Worm (Caenorhabditis elegans) whole organism, L2 larva: Measurements from ENCODE around the gene F39G3.2.
A peak's percentile ranks its signal among the peaks of the same experiment; 100 is the strongest.

ENCODE experiments used
- C34F6.9 ChIP-seq: fragments of 150-350 bp; optimal IDR thresholded peaks from 2 replicates; lab custom pipeline; 2014; ENCODE audit warnings: missing biosample characterization, missing genetic modification characterization
- F13H6.1 ChIP-seq: sonication (generic microtip); optimal IDR thresholded peaks from 2 replicates; lab custom pipeline; 2016; ENCODE audit warnings: missing genetic modification characterization, missing compliant biosample characterization
- Y55F3AM.14 ChIP-seq: fragments of 200-800 bp; sonication (Bioruptor generic); optimal IDR thresholded peaks from 2 replicates; lab custom pipeline; 2018; ENCODE audit warnings: mild to moderate bottlenecking, missing genetic modification characterization, missing compliant biosample characterization
- ZK546.5 ChIP-seq: sonication (generic microtip); optimal IDR thresholded peaks from 2 replicates; lab custom pipeline; 2017; ENCODE audit warnings: missing biosample characterization, missing genetic modification characterization
- ama-1 ChIP-seq: fragments of 150-350 bp; optimal IDR thresholded peaks from 2 replicates; lab custom pipeline; 2018; ENCODE audit warnings: inconsistent platforms
- blmp-1 ChIP-seq: sonication (generic microtip); optimal IDR thresholded peaks from 2 replicates; lab custom pipeline; 2017; ENCODE audit warnings: missing genetic modification characterization, mild to moderate bottlenecking, missing compliant biosample characterization, antibody characterized with exemption, moderate library complexity; ENCODE audit not compliant: insufficient read depth
- crh-2 ChIP-seq: sonication (generic microtip); optimal IDR thresholded peaks from 2 replicates; lab custom pipeline; 2017; ENCODE audit warnings: missing biosample characterization, missing genetic modification characterization
- dmd-4 ChIP-seq: sonication (generic microtip); optimal IDR thresholded peaks from 2 replicates; lab custom pipeline; 2017; ENCODE audit warnings: missing biosample characterization, missing genetic modification characterization
- egl-27 ChIP-seq: sonication (generic microtip); optimal IDR thresholded peaks from 3 replicates; lab custom pipeline; 2017; ENCODE audit warnings: missing biosample characterization, missing genetic modification reagents, missing genetic modification characterization
- elt-1 ChIP-seq: fragments of 150-350 bp; optimal IDR thresholded peaks from 2 replicates; lab custom pipeline; 2014; ENCODE audit warnings: missing biosample characterization, missing genetic modification characterization
- elt-3 ChIP-seq: sonication (generic microtip); optimal IDR thresholded peaks from 2 replicates; lab custom pipeline; 2017; ENCODE audit warnings: missing biosample characterization, missing genetic modification characterization
- fos-1 ChIP-seq: fragments of 150-350 bp; optimal IDR thresholded peaks from 2 replicates; lab custom pipeline; 2014; ENCODE audit warnings: missing biosample characterization, missing genetic modification characterization
- gmeb-1 ChIP-seq: fragments of 150-350 bp; optimal IDR thresholded peaks from 2 replicates; lab custom pipeline; 2014; ENCODE audit warnings: missing biosample characterization, missing genetic modification characterization
- lin-13 ChIP-seq: fragments of 150-350 bp; optimal IDR thresholded peaks from 2 replicates; lab custom pipeline; 2014; ENCODE audit warnings: missing biosample characterization, missing genetic modification reagents, missing genetic modification characterization
- lsy-2 ChIP-seq, 2 experiments: fragments of 150-350 bp in 1 of 2; sonication (generic microtip) in 1 of 2; optimal IDR thresholded peaks; 2 replicates each; lab custom pipeline; 2014 to 2017; ENCODE audit warnings: missing biosample characterization in 2 of 2, missing genetic modification characterization in 2 of 2
- mab-5 ChIP-seq: fragments of 150-350 bp; optimal IDR thresholded peaks from 2 replicates; lab custom pipeline; 2014; ENCODE audit warnings: missing biosample characterization, missing genetic modification characterization
- mbf-1 ChIP-seq: sonication (generic microtip); optimal IDR thresholded peaks from 2 replicates; lab custom pipeline; 2017; ENCODE audit warnings: missing biosample characterization, missing genetic modification characterization
- mdl-1 ChIP-seq, 2 experiments: fragments of 150-350 bp in 1 of 2; sonication (generic microtip) in 1 of 2; optimal IDR thresholded peaks; 2 replicates each; lab custom pipeline; 2017; ENCODE audit warnings: missing biosample characterization in 2 of 2, missing genetic modification characterization in 2 of 2
- nhr-10 ChIP-seq: sonication (generic microtip); optimal IDR thresholded peaks from 2 replicates; lab custom pipeline; 2017; ENCODE audit warnings: missing biosample characterization, missing genetic modification characterization
- nhr-129 ChIP-seq: fragments of 150-350 bp; optimal IDR thresholded peaks from 2 replicates; lab custom pipeline; 2014; ENCODE audit warnings: missing biosample characterization, missing genetic modification characterization
- nhr-21 ChIP-seq: fragments of 150-350 bp; optimal IDR thresholded peaks from 2 replicates; lab custom pipeline; 2014; ENCODE audit warnings: missing biosample characterization, missing genetic modification characterization
- nhr-23 ChIP-seq: fragments of 150-350 bp; optimal IDR thresholded peaks from 2 replicates; lab custom pipeline; 2014; ENCODE audit warnings: missing biosample characterization, missing genetic modification reagents, missing genetic modification characterization
- nhr-25 ChIP-seq: fragments of 150-350 bp; sonication (generic microtip); optimal IDR thresholded peaks from 3 replicates; lab custom pipeline; 2014; ENCODE audit warnings: missing biosample characterization, missing genetic modification characterization
- nhr-6 ChIP-seq: fragments of 150-350 bp; optimal IDR thresholded peaks from 2 replicates; lab custom pipeline; 2014; ENCODE audit warnings: missing biosample characterization, missing genetic modification characterization
- nhr-77 ChIP-seq: fragments of 150-350 bp; optimal IDR thresholded peaks from 2 replicates; lab custom pipeline; 2014; ENCODE audit warnings: missing biosample characterization, missing genetic modification characterization
- peb-1 ChIP-seq: fragments of 150-350 bp; optimal IDR thresholded peaks from 2 replicates; lab custom pipeline; 2014; ENCODE audit warnings: missing biosample characterization, missing genetic modification characterization
- sem-4 ChIP-seq: fragments of 150-350 bp; optimal IDR thresholded peaks from 2 replicates; lab custom pipeline; 2014; ENCODE audit warnings: missing biosample characterization, missing genetic modification reagents, missing genetic modification characterization
- skn-1 ChIP-seq: sonication (generic microtip); optimal IDR thresholded peaks from 2 replicates; lab custom pipeline; 2017; ENCODE audit warnings: missing biosample characterization, missing genetic modification characterization
- sma-3 ChIP-seq: sonication (generic microtip); optimal IDR thresholded peaks from 2 replicates; lab custom pipeline; 2016; ENCODE audit warnings: missing genetic modification reagents, missing genetic modification characterization, missing compliant biosample characterization
- sma-9 ChIP-seq, 2 experiments: fragments of 150-350 bp in 1 of 2; sonication (generic microtip) in 1 of 2; optimal IDR thresholded peaks; 2 replicates each; lab custom pipeline; 2014 to 2016; ENCODE audit warnings: missing genetic modification characterization in 2 of 2, mild to moderate bottlenecking in 1 of 2, missing biosample characterization in 1 of 2, missing compliant biosample characterization in 1 of 2, missing genetic modification reagents in 1 of 2, moderate library complexity in 1 of 2
- snpc-4 ChIP-seq: fragments of 150-350 bp; optimal IDR thresholded peaks from 2 replicates; lab custom pipeline; 2014; ENCODE audit warnings: missing biosample characterization, missing genetic modification characterization
- unc-39 ChIP-seq: fragments of 150-350 bp; optimal IDR thresholded peaks from 2 replicates; lab custom pipeline; 2014; ENCODE audit warnings: missing biosample characterization, missing genetic modification characterization
- unc-55 ChIP-seq: fragments of 150-350 bp; sonication (generic microtip); optimal IDR thresholded peaks from 3 replicates; lab custom pipeline; 2014; ENCODE audit warnings: missing biosample characterization, missing genetic modification reagents, missing genetic modification characterization
- unc-62 ChIP-seq: fragments of 150-350 bp; optimal IDR thresholded peaks from 2 replicates; lab custom pipeline; 2014; ENCODE audit warnings: missing biosample characterization, missing genetic modification reagents, missing genetic modification characterization
- ztf-1 ChIP-seq: fragments of 200-800 bp; sonication (Bioruptor generic); conservative IDR thresholded peaks from 2 replicates; pipeline ENCODE4 v1.3.6; 2022; ENCODE audit warnings: missing genetic modification characterization, missing compliant biosample characterization
- ztf-11 ChIP-seq: sonication (generic microtip); optimal IDR thresholded peaks from 2 replicates; lab custom pipeline; 2017; ENCODE audit warnings: missing biosample characterization, missing genetic modification characterization

Gene F39G3.2

DNA sequence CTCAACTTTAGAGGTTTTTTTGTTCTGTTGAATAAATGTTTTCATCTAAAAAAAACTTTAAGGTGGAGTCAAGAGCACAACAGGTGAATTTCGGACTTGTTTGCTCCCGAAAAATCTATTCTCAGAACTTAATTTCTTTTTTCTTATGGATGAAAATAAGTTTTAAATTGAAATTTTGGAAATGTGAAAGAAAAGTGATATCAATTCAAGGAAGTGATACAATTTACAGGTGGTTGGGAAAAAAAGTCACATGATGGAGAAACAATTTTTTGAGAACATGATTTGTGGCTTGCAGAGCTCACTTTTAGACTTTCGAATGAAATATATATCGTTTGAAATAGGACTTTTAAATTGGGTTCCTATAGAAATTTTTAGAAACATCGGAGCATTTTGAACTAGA is 30.0 kb upstream of the F39G3.2 start:
- TF ChIP-seq nhr-23 (tag; lab: Kevin White, UChicago) (no peak), ZK546.5 (no peak), elt-1 (no peak), F13H6.1 (tag; lab: Kevin White, UChicago) (no peak), elt-3 (tag; lab: Kevin White, UChicago) (no peak), lin-13 (GFP tag; lab: Kevin White, UChicago) (no peak), C34F6.9 (tag; lab: Kevin White, UChicago) (no peak), egl-27 (tag; lab: Kevin White, UChicago) (no peak), blmp-1 (tag; lab: Kevin White, UChicago) (no peak), mab-5 (tag; lab: Kevin White, UChicago) (no peak), dmd-4 (tag; lab: Kevin White, UChicago) (no peak), unc-62 (no peak), Y55F3AM.14 (GFP tag; lab: Kevin White, UChicago) (no peak), gmeb-1 (tag; lab: Kevin White, UChicago) (no peak), crh-2 (tag; lab: Kevin White, UChicago) (no peak), unc-39 (tag; lab: Kevin White, UChicago) (no peak)

ce11 chrV:4710464-4710863 is 27.2 kb upstream of the F39G3.2 start, which contains the start of gene oac-24:
TSS of gene oac-24 (plus strand) at chrV:4710764.
- TF ChIP-seq skn-1 (tag; lab: Kevin White, UChicago) (no peak), nhr-25 (tag; lab: Kevin White, UChicago) (no peak), unc-55 (GFP tag; lab: Kevin White, UChicago) (no peak), ztf-1 (GFP tag; lab: Robert Waterston, UW) (no peak), nhr-21 (tag; lab: Kevin White, UChicago) (no peak), elt-3 (tag; lab: Kevin White, UChicago) (no peak), egl-27 (tag; lab: Kevin White, UChicago) (no peak), sem-4 (no peak), unc-62 (no peak), blmp-1 (tag; lab: Kevin White, UChicago) (no peak), mbf-1 (tag; lab: Kevin White, UChicago) (no peak), snpc-4 (tag; lab: Kevin White, UChicago) (no peak)

- no peak for TF ChIP-seq peb-1 (tag; lab: Kevin White, UChicago)
- TF ChIP-seq gmeb-1 (tag; lab: Kevin White, UChicago), result peak; percentile 6
- no peak for TF ChIP-seq ztf-1 (GFP tag; lab: Robert Waterston, UW)
- TF ChIP-seq crh-2 (tag; lab: Kevin White, UChicago), result peak; percentile 66
- peak; percentile 41 for TF ChIP-seq fos-1
Observed at ce11 chrV:4719965-4720364, 17.7 kb upstream of the F39G3.2 start, which contains the start of gene prx-6. TSS of gene prx-6 (minus strand) at chrV:4720093.

DNA sequence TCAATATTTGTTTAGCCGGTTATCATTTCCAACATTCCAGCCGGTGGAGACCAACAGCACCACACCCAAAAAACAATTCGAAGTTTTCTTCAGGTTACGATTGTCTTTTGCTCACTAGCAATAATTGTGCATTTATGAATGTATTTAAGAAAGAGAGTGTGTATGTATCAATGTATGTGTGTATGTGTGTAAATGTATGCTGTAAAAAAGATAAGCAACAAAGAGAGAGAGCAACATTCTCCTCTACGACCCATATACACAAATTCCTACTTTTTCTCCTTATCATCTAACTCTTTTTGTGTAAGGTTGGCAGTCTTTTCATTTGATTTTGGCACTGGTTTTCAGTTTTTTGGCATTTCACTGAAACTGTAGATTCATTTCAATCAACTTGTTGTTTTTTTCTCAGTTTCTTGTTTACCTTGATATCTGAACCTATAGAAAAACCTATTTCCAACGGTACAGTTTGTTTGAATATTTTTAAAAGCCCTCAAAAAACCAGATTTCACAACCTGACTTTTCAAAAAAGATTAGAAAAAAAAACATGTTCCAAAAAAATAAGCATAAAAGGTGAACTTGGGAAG is 16.7 kb upstream of the F39G3.2 start:
- TF ChIP-seq gmeb-1 (tag; lab: Kevin White, UChicago), result peak; percentile 12
- peak; percentile 91 for TF ChIP-seq fos-1
- TF ChIP-seq nhr-6, result no peak
- TF ChIP-seq sma-9 (GFP tag; optimal IDR thresholded peaks at IDR 0.05; lab: Kevin White, UChicago), result peak; percentile 5
- TF ChIP-seq sma-9 (tag; optimal IDR thresholded peaks at IDR 0.05; lab: Kevin White, UChicago), result no peak
- no peak for TF ChIP-seq nhr-77 (tag; lab: Kevin White, UChicago)
- TF ChIP-seq crh-2 (tag; lab: Kevin White, UChicago), result peak; percentile 50

ce11 chrV:4722314-4722713 is 15.3 kb upstream of the F39G3.2 start, which contains the start of gene F39G3.5:
TSS of gene F39G3.5 (plus strand) at chrV:4722614.
- no peak for TF ChIP-seq elt-3 (tag; lab: Kevin White, UChicago)
- no peak for TF ChIP-seq dmd-4 (tag; lab: Kevin White, UChicago)
- TF ChIP-seq ama-1 (lab: Kevin White, UChicago), result no peak
- no peak for TF ChIP-seq unc-62
- no peak for TF ChIP-seq ztf-11 (tag; lab: Kevin White, UChicago)
- no peak for TF ChIP-seq nhr-21 (tag; lab: Kevin White, UChicago)
- no peak for TF ChIP-seq lin-13 (GFP tag; lab: Kevin White, UChicago)
- TF ChIP-seq gmeb-1 (tag; lab: Kevin White, UChicago), result no peak
- no peak for TF ChIP-seq nhr-10
- no peak for TF ChIP-seq lsy-2 (tag; optimal IDR thresholded peaks at IDR 0.05; lab: Kevin White, UChicago)
- no peak for TF ChIP-seq skn-1 (tag; lab: Kevin White, UChicago)
- no peak for TF ChIP-seq nhr-23 (tag; lab: Kevin White, UChicago)
- TF ChIP-seq sma-3 (GFP tag; lab: Kevin White, UChicago), result no peak
- no peak for TF ChIP-seq mab-5 (tag; lab: Kevin White, UChicago)
- no peak for TF ChIP-seq mdl-1 (tag; optimal IDR thresholded peaks at IDR 0.05; lab: Kevin White, UChicago)
- TF ChIP-seq unc-55 (GFP tag; lab: Kevin White, UChicago), result no peak
- TF ChIP-seq nhr-129 (tag; lab: Kevin White, UChicago), result no peak
- no peak for TF ChIP-seq fos-1
- TF ChIP-seq nhr-77 (tag; lab: Kevin White, UChicago), result no peak
